Fruit fly (Drosophila melanogaster) whole organism, embryonic: Measurements from ENCODE around the gene 7B2.

ENCODE experiments used
- CG11093 ChIP-seq: fragments of 200-800 bp; sonication (Bioruptor generic); IDR thresholded peaks from 3 replicates; pipeline ENCODE4 v1.3.6; 2022; ENCODE audit warnings: missing biosample characterization, missing genetic modification characterization
- CG11504 ChIP-seq: fragments of 200-800 bp; sonication (Bioruptor generic); optimal IDR thresholded peaks from 3 replicates; lab custom pipeline; 2019; ENCODE audit warnings: missing biosample characterization, mild to moderate bottlenecking, missing genetic modification characterization, moderate library complexity
- CG11723 ChIP-seq: fragments of 200-800 bp; sonication (Bioruptor generic); optimal IDR thresholded peaks from 2 replicates; lab custom pipeline; 2017; ENCODE audit warnings: missing biosample characterization, mild to moderate bottlenecking, missing genetic modification characterization
- CG12769 ChIP-seq: fragments of 200-800 bp; sonication (Bioruptor generic); optimal IDR thresholded peaks from 2 replicates; lab custom pipeline; 2019; ENCODE audit warnings: missing biosample characterization, mild to moderate bottlenecking, missing genetic modification characterization, moderate library complexity
- CG14014 ChIP-seq: fragments of 200-800 bp; sonication (Bioruptor generic); IDR thresholded peaks from 2 replicates; pipeline ENCODE4 v1.3.6; 2022; ENCODE audit warnings: missing biosample characterization, missing genetic modification characterization
- CG15479 ChIP-seq: fragments of 200-800 bp; sonication (Bioruptor generic); optimal IDR thresholded peaks from 3 replicates; lab custom pipeline; 2019; ENCODE audit warnings: missing biosample characterization, mild to moderate bottlenecking, missing genetic modification characterization, moderate library complexity
- CG18262 ChIP-seq: fragments of 200-800 bp; optimal IDR thresholded peaks from 3 replicates; lab custom pipeline; 2019; ENCODE audit warnings: missing biosample characterization, mild to moderate bottlenecking, missing genetic modification characterization, moderate library complexity
- CG18764 ChIP-seq: fragments of 200-800 bp; sonication (Bioruptor generic); optimal IDR thresholded peaks from 3 replicates; lab custom pipeline; 2016; ENCODE audit warnings: missing biosample characterization, missing genetic modification characterization
- CG34376 ChIP-seq: fragments of 200-800 bp; sonication (Bioruptor generic); optimal IDR thresholded peaks from 2 replicates; lab custom pipeline; 2018; ENCODE audit warnings: missing biosample characterization, mild to moderate bottlenecking, missing genetic modification characterization
- CG6175 ChIP-seq: fragments of 200-800 bp; sonication (Bioruptor generic); IDR thresholded peaks from 3 replicates; pipeline ENCODE4 v1.3.6; 2022; ENCODE audit warnings: missing biosample characterization, missing genetic modification characterization
- CG7963 ChIP-seq: fragments of 200-800 bp; sonication (Bioruptor generic); IDR thresholded peaks from 3 replicates; pipeline ENCODE4 v1.3.6; 2022; ENCODE audit warnings: missing biosample characterization, missing genetic modification characterization; ENCODE audit not compliant: partially characterized antibody
- D ChIP-seq, 2 experiments: fragments of 200-800 bp in 1 of 2; fragments of >200 bp in 1 of 2; sonication (Bioruptor generic) in 1 of 2; optimal IDR thresholded peaks; 2 replicates in 1 of 2; 3 replicates in 1 of 2; lab custom pipeline; 2017; ENCODE audit warnings: mild to moderate bottlenecking in 1 of 2, missing biosample characterization in 1 of 2, missing genetic modification characterization in 1 of 2, missing genetic modification reagents in 1 of 2
- Drgx ChIP-seq: fragments of 200-800 bp; sonication (Bioruptor generic); IDR thresholded peaks from 2 replicates; pipeline ENCODE4 v1.3.6; 2022; ENCODE audit warnings: missing biosample characterization, missing genetic modification characterization
- Ets65A ChIP-seq: fragments of 200-800 bp; sonication (Bioruptor generic); peaks from one replicate; lab custom pipeline; 2016; ENCODE audit warnings: missing biosample characterization, missing genetic modification characterization
- Fer2 ChIP-seq: fragments of 200-800 bp; sonication (Bioruptor generic); optimal IDR thresholded peaks from 2 replicates; lab custom pipeline; 2018; ENCODE audit warnings: missing biosample characterization, mild to moderate bottlenecking, missing genetic modification characterization, moderate library complexity
- Hey ChIP-seq: fragments of 200-800 bp; sonication (Bioruptor generic); optimal IDR thresholded peaks from 3 replicates; lab custom pipeline; 2018; ENCODE audit warnings: missing biosample characterization, mild to moderate bottlenecking, missing genetic modification characterization
- Hr78 ChIP-seq, 2 experiments: fragments of 200-800 bp in 1 of 2; fragments of >200 bp in 1 of 2; sonication (Bioruptor generic) in 1 of 2; optimal IDR thresholded peaks; 2 replicates each; lab custom pipeline; 2017 to 2019; ENCODE audit warnings: missing biosample characterization in 2 of 2, missing genetic modification characterization in 2 of 2, mild to moderate bottlenecking in 1 of 2, moderate library complexity in 1 of 2
- Opbp ChIP-seq: fragments of 200-800 bp; sonication (Bioruptor generic); IDR thresholded peaks from 3 replicates; pipeline ENCODE4 v1.3.6; 2022; ENCODE audit warnings: missing biosample characterization, missing genetic modification characterization; ENCODE audit not compliant: partially characterized antibody
- Optix ChIP-seq: fragments of 200-800 bp; sonication (Bioruptor generic); IDR thresholded peaks from 3 replicates; pipeline ENCODE4 v1.3.6; 2022; ENCODE audit warnings: missing biosample characterization, missing genetic modification characterization
- Rfx ChIP-seq: fragments of 200-800 bp; sonication (Bioruptor generic); IDR thresholded peaks from 2 replicates; pipeline ENCODE4 v1.3.6; 2022; ENCODE audit warnings: missing biosample characterization, missing genetic modification characterization
- bsh ChIP-seq, 2 experiments: fragments of 200-800 bp; sonication (Bioruptor generic); optimal IDR thresholded peaks; 2 replicates each; lab custom pipeline; 2017 to 2018; ENCODE audit warnings: mild to moderate bottlenecking in 2 of 2, missing biosample characterization in 2 of 2, missing genetic modification characterization in 2 of 2, moderate library complexity in 1 of 2
- chinmo ChIP-seq: fragments of 200-800 bp; sonication (Bioruptor generic); IDR thresholded peaks from 4 replicates; pipeline ENCODE4 v1.3.6; 2022; ENCODE audit warnings: missing biosample characterization, missing genetic modification characterization; ENCODE audit not compliant: partially characterized antibody
- crp ChIP-seq, 2 experiments: fragments of 200-800 bp; sonication (Bioruptor generic); optimal IDR thresholded peaks; 2 replicates in 1 of 2; 3 replicates in 1 of 2; lab custom pipeline; 2017; ENCODE audit warnings: missing biosample characterization in 2 of 2, missing genetic modification characterization in 2 of 2, mild to moderate bottlenecking in 1 of 2, moderate library complexity in 1 of 2
- ftz-f1 ChIP-seq: fragments of 200-800 bp; sonication (Bioruptor generic); optimal IDR thresholded peaks from 2 replicates; lab custom pipeline; 2016; ENCODE audit warnings: missing biosample characterization, missing genetic modification characterization
- grn ChIP-seq: fragments of 200-800 bp; sonication (Bioruptor generic); optimal IDR thresholded peaks from 3 replicates; lab custom pipeline; 2017; ENCODE audit warnings: missing biosample characterization, missing genetic modification characterization
- jumu ChIP-seq: fragments of 200-800 bp; sonication (Bioruptor generic); optimal IDR thresholded peaks from 3 replicates; lab custom pipeline; 2016; ENCODE audit warnings: missing biosample characterization, missing genetic modification characterization
- kni ChIP-seq: fragments of 200-800 bp; sonication (Bioruptor generic); optimal IDR thresholded peaks from 3 replicates; lab custom pipeline; 2017; ENCODE audit warnings: mild to moderate bottlenecking, missing biosample characterization, missing genetic modification reagents, missing genetic modification characterization
- nerfin-2 ChIP-seq: fragments of 200-800 bp; sonication (Bioruptor generic); IDR thresholded peaks from 2 replicates; pipeline ENCODE4 v1.3.6; 2022; ENCODE audit warnings: missing biosample characterization, missing genetic modification characterization; ENCODE audit not compliant: partially characterized antibody
- nom ChIP-seq: fragments of 200-800 bp; sonication (Bioruptor generic); optimal IDR thresholded peaks from 2 replicates; lab custom pipeline; 2017; ENCODE audit warnings: missing biosample characterization, missing genetic modification characterization, mild to moderate bottlenecking, moderate library complexity, missing genetic modification reagents
- oc ChIP-seq: fragments of 200-800 bp; sonication (Bioruptor generic); optimal IDR thresholded peaks from 2 replicates; lab custom pipeline; 2018; ENCODE audit warnings: missing biosample characterization, mild to moderate bottlenecking, missing genetic modification characterization, moderate library complexity
- sens ChIP-seq: fragments of 200-800 bp; sonication (Bioruptor generic); peaks from one replicate; lab custom pipeline; 2016; ENCODE audit warnings: missing biosample characterization, missing genetic modification characterization
- vvl ChIP-seq: fragments of 200-800 bp; sonication (Bioruptor generic); IDR thresholded peaks from 2 replicates; pipeline ENCODE4 v1.3.6; 2022; ENCODE audit warnings: missing biosample characterization, missing genetic modification characterization

7B2 gene

DNA sequence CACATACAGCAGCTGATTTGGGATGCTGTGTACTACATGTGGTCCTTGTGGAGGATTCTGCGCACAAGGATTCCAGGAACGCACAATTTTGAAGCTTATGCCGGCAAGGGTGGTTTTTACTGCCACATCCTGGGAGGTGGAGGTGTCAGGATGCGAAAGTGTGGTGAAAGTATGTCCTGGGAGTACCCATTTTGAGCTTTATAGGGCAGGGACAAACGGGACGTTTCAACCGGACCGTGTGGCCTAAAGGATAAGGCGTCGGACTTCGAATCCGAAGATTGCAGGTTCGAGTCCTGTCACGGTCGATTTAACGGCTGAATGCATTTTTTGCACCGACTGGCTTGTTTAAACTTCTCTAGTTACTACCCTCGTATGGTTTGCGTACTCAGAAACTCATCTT lies 11.4 kb downstream of the 7B2 start (continued):
- peak in 1 of 2 experiments; percentile 26 for TF ChIP-seq crp (GFP tag; optimal IDR thresholded peaks at IDR 0.05; lab: Kevin White, UChicago)
- TF ChIP-seq CG14014, result no peak
- no peak for TF ChIP-seq CG7963
- TF ChIP-seq nerfin-2 (GFP tag; lab: Robert Waterston, UW), result 0 out of 2 replicates have a peak, but pooled peaks have one; percentile 21
- TF ChIP-seq Opbp (GFP tag; lab: Robert Waterston, UW), result 0 out of 3 replicates have a peak, but pooled peaks have one; percentile 42

DNA sequence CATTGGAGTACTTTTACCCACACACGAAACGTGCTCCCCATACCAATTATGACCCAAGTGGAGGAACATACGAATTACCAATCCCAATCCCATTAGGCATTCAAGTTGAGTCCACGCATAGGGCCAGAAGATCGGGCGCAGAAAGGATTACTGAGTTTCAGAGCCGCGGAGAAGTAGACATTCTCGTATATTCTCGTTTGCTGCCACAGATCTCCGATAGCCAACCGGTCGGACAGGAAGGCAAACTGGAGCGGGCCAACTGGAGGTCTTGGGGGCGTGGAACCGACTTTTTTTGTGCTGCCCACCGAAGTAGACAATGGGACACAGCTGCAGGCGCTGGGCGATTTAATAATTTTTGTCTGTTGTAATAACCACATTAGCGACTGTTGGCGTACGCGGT lies 12.5 kb downstream of the 7B2 start:
- TF ChIP-seq Hr78 (GFP tag; optimal IDR thresholded peaks at IDR 0.05; lab: Kevin White, UChicago) (peak in 1 of 2 experiments; percentile 76), CG34376 (no peak), jumu (GFP tag; lab: Kevin White, UChicago) (no peak), Hey (tag; lab: Kevin White, UChicago) (no peak), nom (GFP tag; lab: Kevin White, UChicago) (peak; percentile 10), kni (peak; percentile 62), oc (tag; lab: Kevin White, UChicago) (peak; percentile 2), CG15479 (GFP tag; lab: Kevin White, UChicago) (no peak), CG18764 (GFP tag; lab: Kevin White, UChicago) (no peak), CG6175 (GFP tag; lab: Robert Waterston, UW) (0 out of 3 replicates have a peak, but pooled peaks have one; percentile 13), chinmo (GFP tag; lab: Robert Waterston, UW) (0 out of 4 replicates have a peak, but pooled peaks have one; percentile 43), vvl (GFP tag; lab: Robert Waterston, UW) (peak; percentile 15; the same call in 1 of the 2 replicates), CG11504 (tag; lab: Kevin White, UChicago) (no peak), Optix (GFP tag; lab: Robert Waterston, UW) (no peak)

DNA sequence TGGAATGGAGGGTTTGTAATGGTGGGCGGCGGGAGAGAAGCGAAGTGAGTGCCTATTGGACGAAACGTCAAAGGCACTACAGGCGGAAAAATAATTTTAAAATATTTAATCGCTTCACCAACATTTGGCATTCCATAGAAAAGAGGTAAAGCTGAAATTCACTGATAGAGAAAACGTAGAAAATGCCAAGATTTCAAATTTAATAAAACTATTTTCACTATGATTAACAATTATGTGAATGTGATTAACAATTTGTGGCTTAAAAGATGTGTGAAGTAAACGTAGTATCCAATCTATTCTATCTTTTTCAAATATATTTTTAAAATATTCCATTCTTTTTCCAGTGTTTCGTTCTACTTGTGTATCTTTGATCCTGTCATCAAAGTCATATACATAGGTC lies 12.9 kb downstream of the 7B2 start:
- TF ChIP-seq sens (GFP tag; lab: Kevin White, UChicago), result peak; percentile 59
- no peak for TF ChIP-seq D (optimal IDR thresholded peaks at IDR 0.05; lab: Kevin White, UChicago)
- no peak for TF ChIP-seq D (GFP tag; optimal IDR thresholded peaks at IDR 0.05; lab: Kevin White, UChicago)
- TF ChIP-seq ftz-f1 (GFP tag; lab: Kevin White, UChicago), result no peak
- peak; percentile 29; the same call in 1 of the 2 replicates for TF ChIP-seq Drgx
- TF ChIP-seq bsh (GFP tag; optimal IDR thresholded peaks at IDR 0.05; lab: Kevin White, UChicago), result peak in 1 of 2 experiments; percentile 4

DNA sequence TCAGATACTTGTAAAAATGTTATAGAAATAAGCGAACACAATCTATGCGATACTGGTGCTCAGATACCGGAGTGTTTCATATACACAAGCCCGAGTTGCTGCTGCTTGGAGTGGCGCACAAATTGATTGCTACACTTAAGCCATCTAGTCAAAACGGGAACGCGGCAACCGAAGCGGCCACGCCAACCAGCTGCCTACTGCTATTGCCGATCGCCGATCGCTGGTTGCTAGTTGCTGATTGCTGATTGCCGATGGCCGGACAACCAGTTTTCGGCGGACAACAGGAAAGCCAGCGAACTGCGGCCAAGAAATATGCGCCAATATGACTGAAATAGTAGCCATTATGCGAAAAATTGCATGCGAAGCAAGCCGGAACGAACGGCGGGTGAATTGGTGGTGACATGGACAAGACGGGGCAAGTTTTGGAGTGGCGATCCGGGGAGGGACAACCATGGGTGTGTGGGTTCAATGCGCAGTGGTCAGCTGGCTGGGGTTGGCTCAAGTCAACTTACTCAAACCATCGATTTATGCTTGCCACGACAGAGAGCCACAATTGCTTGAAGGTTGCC lies 13.6 kb downstream of the 7B2 start:
- TF ChIP-seq grn (GFP tag; lab: Kevin White, UChicago) (peak; percentile 29), Ets65A (GFP tag; lab: Kevin White, UChicago) (peak; percentile 55), nom (GFP tag; lab: Kevin White, UChicago) (peak; percentile 33), CG6175 (GFP tag; lab: Robert Waterston, UW) (peak; percentile 53; the same call in 1 of the 3 replicates), CG11723 (GFP tag; lab: Kevin White, UChicago) (no peak), CG18262 (tag; lab: Kevin White, UChicago) (no peak), Fer2 (no peak), CG12769 (tag; lab: Kevin White, UChicago) (peak; percentile 54), Drgx (0 out of 2 replicates have a peak, but pooled peaks have one; percentile 7), Rfx (GFP tag; lab: Robert Waterston, UW) (peak; percentile 15; the same call in 1 of the 2 replicates), CG11093 (GFP tag; lab: Robert Waterston, UW) (0 out of 3 replicates have a peak, but pooled peaks have one; percentile 14)
